Worm (Caenorhabditis elegans) whole organism, L3 larva: ENCODE results near the gene ceh-91.

ENCODE experiments used
- R02D3.7 ChIP-seq: fragments of 150-350 bp; optimal IDR thresholded peaks from 2 replicates; lab custom pipeline; 2014; ENCODE audit warnings: missing biosample characterization, missing genetic modification characterization
- ZK546.5 ChIP-seq: sonication (generic microtip); optimal IDR thresholded peaks from 2 replicates; lab custom pipeline; 2017; ENCODE audit warnings: missing biosample characterization, missing genetic modification characterization
- aly-2 ChIP-seq: fragments of 150-350 bp; optimal IDR thresholded peaks from 2 replicates; lab custom pipeline; 2014; ENCODE audit warnings: missing biosample characterization, missing genetic modification characterization
- ama-1 ChIP-seq: fragments of 150-350 bp; optimal IDR thresholded peaks from 2 replicates; lab custom pipeline; 2018
- ceh-16 ChIP-seq: sonication (generic microtip); optimal IDR thresholded peaks from 2 replicates; lab custom pipeline; 2017; ENCODE audit warnings: missing biosample characterization, missing genetic modification characterization
- ceh-28 ChIP-seq: fragments of 150-350 bp; optimal IDR thresholded peaks from 2 replicates; lab custom pipeline; 2014; ENCODE audit warnings: missing biosample characterization, missing genetic modification reagents, missing genetic modification characterization
- ceh-82 ChIP-seq: fragments of 150-350 bp; optimal IDR thresholded peaks from 2 replicates; lab custom pipeline; 2014; ENCODE audit warnings: missing biosample characterization, missing genetic modification characterization
- ceh-9 ChIP-seq: sonication (generic microtip); optimal IDR thresholded peaks from 2 replicates; lab custom pipeline; 2018; ENCODE audit warnings: missing biosample characterization, missing genetic modification characterization
- daf-12 ChIP-seq: fragments of 150-350 bp; optimal IDR thresholded peaks from 2 replicates; lab custom pipeline; 2014; ENCODE audit warnings: missing biosample characterization, missing genetic modification reagents, missing genetic modification characterization
- egl-27 ChIP-seq: sonication (generic microtip); optimal IDR thresholded peaks from 4 replicates; lab custom pipeline; 2017; ENCODE audit warnings: missing biosample characterization, missing genetic modification reagents, missing genetic modification characterization
- egl-5 ChIP-seq: fragments of 150-350 bp; optimal IDR thresholded peaks from 2 replicates; lab custom pipeline; 2017; ENCODE audit warnings: missing biosample characterization, missing genetic modification reagents, missing genetic modification characterization, inconsistent platforms
- elt-1 ChIP-seq: fragments of 150-350 bp; optimal IDR thresholded peaks from 2 replicates; lab custom pipeline; 2014; ENCODE audit warnings: missing biosample characterization, missing genetic modification characterization
- elt-2 ChIP-seq: sonication (generic microtip); optimal IDR thresholded peaks from 2 replicates; lab custom pipeline; 2016; ENCODE audit warnings: missing genetic modification reagents, mild to moderate bottlenecking, missing genetic modification characterization, missing compliant biosample characterization
- elt-3 ChIP-seq, 3 experiments: fragments of 150-350 bp in 1 of 3; sonication (generic microtip) in 2 of 3; optimal IDR thresholded peaks; 2 replicates in 2 of 3; 4 replicates in 1 of 3; lab custom pipeline; 2014 to 2017; ENCODE audit warnings: missing biosample characterization in 3 of 3, missing genetic modification characterization in 3 of 3
- fkh-10 ChIP-seq: sonication (generic microtip); optimal IDR thresholded peaks from 2 replicates; lab custom pipeline; 2017; ENCODE audit warnings: missing biosample characterization, missing genetic modification reagents, missing genetic modification characterization
- fos-1 ChIP-seq: fragments of 150-350 bp; optimal IDR thresholded peaks from 2 replicates; lab custom pipeline; 2014; ENCODE audit warnings: missing biosample characterization, missing genetic modification characterization
- hmg-11 ChIP-seq: sonication (generic microtip); optimal IDR thresholded peaks from 2 replicates; lab custom pipeline; 2016; ENCODE audit warnings: missing genetic modification characterization, missing compliant biosample characterization
- lin-39 ChIP-seq: fragments of 150-350 bp; optimal IDR thresholded peaks from 2 replicates; lab custom pipeline; 2018; ENCODE audit warnings: missing biosample characterization, missing genetic modification reagents, missing genetic modification characterization
- lsy-12 ChIP-seq: sonication (generic microtip); optimal IDR thresholded peaks from 2 replicates; lab custom pipeline; 2016; ENCODE audit warnings: mild to moderate bottlenecking, missing genetic modification characterization, missing compliant biosample characterization
- mdl-1 ChIP-seq: fragments of 150-350 bp; optimal IDR thresholded peaks from 2 replicates; lab custom pipeline; 2014; ENCODE audit warnings: missing biosample characterization, missing genetic modification characterization
- mml-1 ChIP-seq: fragments of 150-350 bp; sonication (generic microtip); optimal IDR thresholded peaks from 3 replicates; lab custom pipeline; 2014; ENCODE audit warnings: missing biosample characterization, missing genetic modification characterization
- nfya-1 ChIP-seq: sonication (generic microtip); optimal IDR thresholded peaks from 2 replicates; lab custom pipeline; 2017; ENCODE audit warnings: missing genetic modification characterization, mild to moderate bottlenecking, missing compliant biosample characterization, antibody characterized with exemption, moderate library complexity; ENCODE audit not compliant: insufficient read depth
- nhr-11 ChIP-seq: fragments of 150-350 bp; optimal IDR thresholded peaks from 2 replicates; lab custom pipeline; 2014; ENCODE audit warnings: missing biosample characterization, missing genetic modification characterization
- nhr-12 ChIP-seq: fragments of 150-350 bp; optimal IDR thresholded peaks from 2 replicates; lab custom pipeline; 2014; ENCODE audit warnings: missing biosample characterization, missing genetic modification characterization
- nhr-23 ChIP-seq: fragments of 150-350 bp; optimal IDR thresholded peaks from 2 replicates; lab custom pipeline; 2014; ENCODE audit warnings: missing biosample characterization, missing genetic modification reagents, missing genetic modification characterization
- nhr-25 ChIP-seq: sonication (generic microtip); optimal IDR thresholded peaks from 2 replicates; lab custom pipeline; 2017; ENCODE audit warnings: missing biosample characterization, missing genetic modification characterization
- nhr-28 ChIP-seq: fragments of 150-350 bp; optimal IDR thresholded peaks from 2 replicates; lab custom pipeline; 2014; ENCODE audit warnings: missing biosample characterization, missing genetic modification characterization
- nhr-67 ChIP-seq: fragments of 150-350 bp; optimal IDR thresholded peaks from 2 replicates; lab custom pipeline; 2014; ENCODE audit warnings: missing biosample characterization, missing genetic modification characterization
- nhr-76 ChIP-seq: fragments of 150-350 bp; sonication (generic microtip); optimal IDR thresholded peaks from 5 replicates; lab custom pipeline; 2014; ENCODE audit warnings: missing biosample characterization, missing genetic modification characterization
- nhr-77 ChIP-seq: fragments of 150-350 bp; optimal IDR thresholded peaks from 2 replicates; lab custom pipeline; 2014; ENCODE audit warnings: missing biosample characterization, missing genetic modification characterization
- pha-4 ChIP-seq: fragments of 150-350 bp; optimal IDR thresholded peaks from 2 replicates; lab custom pipeline; 2014; ENCODE audit warnings: missing biosample characterization, missing genetic modification reagents, missing genetic modification characterization
- pqm-1 ChIP-seq: fragments of 150-350 bp; optimal IDR thresholded peaks from 2 replicates; lab custom pipeline; 2017; ENCODE audit warnings: missing biosample characterization, missing genetic modification characterization, inconsistent platforms
- sea-2 ChIP-seq: fragments of 150-350 bp; sonication (generic microtip); optimal IDR thresholded peaks from 4 replicates; lab custom pipeline; 2014; ENCODE audit warnings: missing biosample characterization, missing genetic modification reagents, missing genetic modification characterization
- skn-1 ChIP-seq: fragments of 150-350 bp; optimal IDR thresholded peaks from 2 replicates; lab custom pipeline; 2014; ENCODE audit warnings: missing biosample characterization, missing genetic modification characterization
- snpc-4 ChIP-seq: fragments of 150-350 bp; optimal IDR thresholded peaks from 2 replicates; lab custom pipeline; 2014; ENCODE audit warnings: missing biosample characterization, missing genetic modification characterization
- unc-39 ChIP-seq: sonication (generic microtip); optimal IDR thresholded peaks from 4 replicates; lab custom pipeline; 2017; ENCODE audit warnings: missing biosample characterization, missing genetic modification characterization
- zag-1 ChIP-seq: fragments of 150-350 bp; optimal IDR thresholded peaks from 2 replicates; lab custom pipeline; 2014; ENCODE audit warnings: missing biosample characterization, missing genetic modification characterization
- ztf-11 ChIP-seq: fragments of 150-350 bp; optimal IDR thresholded peaks from 2 replicates; lab custom pipeline; 2014; ENCODE audit warnings: missing biosample characterization, missing genetic modification characterization

ceh-91 gene

ce11 chrIII:11614325-11614724, 2.2 kb upstream of the ceh-91 start:
- TF ChIP-seq ceh-28 (tag; lab: Kevin White, UChicago) = peak; percentile 99

ce11 chrIII:11614874-11615273, 1.7 kb upstream of the ceh-91 start:
- TF ChIP-seq daf-12 (tag; lab: Kevin White, UChicago) (no peak), ceh-28 (tag; lab: Kevin White, UChicago) (peak; percentile 99), mml-1 (tag; lab: Kevin White, UChicago) (no peak), nhr-67 (no peak), elt-3 (tag; optimal IDR thresholded peaks at IDR 0.05; lab: Kevin White, UChicago) (no peak)

ce11 chrIII:11615802-11616201, 744 bp upstream of the ceh-91 start:
- no peak for TF ChIP-seq ceh-28 (tag; lab: Kevin White, UChicago)
- no peak for TF ChIP-seq mdl-1 (tag; lab: Kevin White, UChicago)
- no peak for TF ChIP-seq ztf-11 (tag; lab: Kevin White, UChicago)
- TF ChIP-seq nhr-77 (tag; lab: Kevin White, UChicago) = no peak
- no peak for TF ChIP-seq nhr-28 (tag; lab: Kevin White, UChicago)
- no peak for TF ChIP-seq lin-39 (tag; lab: Kevin White, UChicago)
- no peak for TF ChIP-seq ceh-9 (tag; lab: Kevin White, UChicago)
- TF ChIP-seq ceh-16 (tag; lab: Kevin White, UChicago) = no peak
- TF ChIP-seq lsy-12 (tag; lab: Kevin White, UChicago) = no peak
- TF ChIP-seq nhr-76 (tag; lab: Kevin White, UChicago) = no peak
- TF ChIP-seq ZK546.5 (tag; lab: Kevin White, UChicago) = no peak
- no peak for TF ChIP-seq fkh-10 (GFP tag; lab: Kevin White, UChicago)
- TF ChIP-seq sea-2 (GFP tag; lab: Kevin White, UChicago) = no peak
- no peak for TF ChIP-seq daf-12 (tag; lab: Kevin White, UChicago)
- no peak for TF ChIP-seq nhr-67
- TF ChIP-seq zag-1 (tag; lab: Kevin White, UChicago) = no peak
- TF ChIP-seq elt-1 (tag; lab: Kevin White, UChicago) = no peak
- no peak for TF ChIP-seq elt-2 (tag; lab: Kevin White, UChicago)
- no peak for TF ChIP-seq pqm-1 (tag; lab: Kevin White, UChicago)
- no peak for TF ChIP-seq skn-1 (tag; lab: Kevin White, UChicago)

ce11 chrIII:11624838-11625292, 8.3 kb downstream of the ceh-91 start, which contains the start of gene gly-8:
gly-8 (plus strand) TSS chrIII:11625242.
- no peak for TF ChIP-seq lsy-12 (tag; lab: Kevin White, UChicago)
- peak; percentile 70 for TF ChIP-seq nhr-25 (tag; lab: Kevin White, UChicago)
- peak; percentile 72 for TF ChIP-seq nhr-23 (tag; lab: Kevin White, UChicago)
- TF ChIP-seq ceh-16 (tag; lab: Kevin White, UChicago) = no peak
- TF ChIP-seq egl-27 = no peak
- no peak for TF ChIP-seq ceh-28 (tag; lab: Kevin White, UChicago)
- peak; percentile 27 for TF ChIP-seq nfya-1 (tag; lab: Kevin White, UChicago)
- TF ChIP-seq ceh-9 (tag; lab: Kevin White, UChicago) = no peak

- peak; percentile 21 for TF ChIP-seq ama-1 (lab: Kevin White, UChicago)
- no peak for TF ChIP-seq nhr-11 (tag; lab: Kevin White, UChicago)
- TF ChIP-seq fkh-10 (GFP tag; lab: Kevin White, UChicago) = no peak
- TF ChIP-seq nhr-12 (tag; lab: Kevin White, UChicago) = no peak
- TF ChIP-seq skn-1 (tag; lab: Kevin White, UChicago) = no peak
- no peak for TF ChIP-seq nhr-67
- TF ChIP-seq pha-4 = no peak
- no peak for TF ChIP-seq ceh-28 (tag; lab: Kevin White, UChicago)
These were observed 11.1 kb downstream of the ceh-91 start for ce11 chrIII:11627631-11628030.

ce11 chrIII:11629354-11629753, 12.8 kb downstream of the ceh-91 start, which contains the start of gene Y66A7A.7:
Y66A7A.7 (minus strand) TSS chrIII:11629454.
- no peak for TF ChIP-seq ama-1 (lab: Kevin White, UChicago)
- TF ChIP-seq aly-2 = no peak
- no peak for TF ChIP-seq ceh-9 (tag; lab: Kevin White, UChicago)
- TF ChIP-seq hmg-11 (tag; lab: Kevin White, UChicago) = no peak
- TF ChIP-seq snpc-4 (tag; lab: Kevin White, UChicago) = no peak
- TF ChIP-seq lin-39 (tag; lab: Kevin White, UChicago) = no peak
- no peak for TF ChIP-seq ceh-82 (tag; lab: Kevin White, UChicago)
- TF ChIP-seq nhr-28 (tag; lab: Kevin White, UChicago) = no peak
- TF ChIP-seq nhr-23 (tag; lab: Kevin White, UChicago) = no peak
- no peak for TF ChIP-seq unc-39
- TF ChIP-seq nhr-12 (tag; lab: Kevin White, UChicago) = no peak
- TF ChIP-seq ceh-16 (tag; lab: Kevin White, UChicago) = no peak
- no peak for TF ChIP-seq egl-5 (tag; lab: Kevin White, UChicago)
- no peak for TF ChIP-seq fos-1 (tag; lab: Kevin White, UChicago)
- TF ChIP-seq R02D3.7 = no peak
